Fruit fly (Drosophila melanogaster): Measurements from ENCODE around the gene CG3164.

Gene CG3164

dm6 chr2L:128296-128715, 2.3 kb downstream of the CG3164 start (continued):
- peak; percentile 15 for TF ChIP-seq CG3281 (GFP tag; optimal IDR thresholded peaks at IDR 0.05)

- TF ChIP-seq pfk (GFP tag; optimal IDR thresholded peaks at IDR 0.05) (no peak), Abd-B (GFP tag; optimal IDR thresholded peaks at IDR 0.05) (no peak), sim (GFP tag; IDR thresholded peaks at IDR 0.05) (no peak), CG13296 (GFP tag; optimal IDR thresholded peaks at IDR 0.05) (peak; percentile 59), dysf (GFP tag; IDR thresholded peaks at IDR 0.05) (no peak), CG3281 (GFP tag; optimal IDR thresholded peaks at IDR 0.05) (no peak), NK7.1 (GFP tag; optimal IDR thresholded peaks at IDR 0.05) (no peak), mirr (GFP tag; optimal IDR thresholded peaks at IDR 0.05) (peak; percentile 90), CTCF (GFP tag; optimal IDR thresholded peaks at IDR 0.05) (peak; percentile 12), grau (tag; optimal IDR thresholded peaks at IDR 0.05) (no peak), CG7987 (GFP tag; optimal IDR thresholded peaks at IDR 0.05) (peak; percentile 10), CG18599 (GFP tag; optimal IDR thresholded peaks at IDR 0.05) (peak; percentile 17), CG12769 (tag; optimal IDR thresholded peaks at IDR 0.05) (peak; percentile 59), Hmr (GFP tag; optimal IDR thresholded peaks at IDR 0.05) (peak; percentile 11), chinmo (GFP tag; IDR thresholded peaks at IDR 0.05; ENCODE audit: partially characterized antibody) (0 out of 4 replicates have a peak, but pooled peaks have one; percentile 48), sd (tag; optimal IDR thresholded peaks at IDR 0.05) (peak; percentile 40), E2f2 (GFP tag; IDR thresholded peaks at IDR 0.05) (no peak), Med (GFP tag) (peak; percentile 71), fd64A (GFP tag; optimal IDR thresholded peaks at IDR 0.05) (no peak), CG34376 (GFP tag; optimal IDR thresholded peaks at IDR 0.05) (peak; percentile 84), B-H1 (GFP tag; IDR thresholded peaks at IDR 0.05) (no peak), Pdp1 (GFP tag; optimal IDR thresholded peaks at IDR 0.05) (peak in 1 of 2 experiments; percentile 81), cwo (GFP tag; optimal IDR thresholded peaks at IDR 0.05) (peak; percentile 35), grn (GFP tag; optimal IDR thresholded peaks at IDR 0.05) (peak; percentile 11), vvl (GFP tag; IDR thresholded peaks at IDR 0.05) (no peak), Adf1 (GFP tag; IDR thresholded peaks at IDR 0.05) (0 out of 2 replicates have a peak, but pooled peaks have one; percentile 5), esg (GFP tag; conservative IDR thresholded peaks at IDR 0.05) (no peak), inv (GFP tag; IDR thresholded peaks at IDR 0.05; ENCODE audit: partially characterized antibody) (no peak), CG7839 (tag; optimal IDR thresholded peaks at IDR 0.05) (no peak), CG10543 (GFP tag; optimal IDR thresholded peaks at IDR 0.05) (peak; percentile 25), sug (tag; optimal IDR thresholded peaks at IDR 0.05) (peak; percentile 71), hkb (optimal IDR thresholded peaks at IDR 0.05) (no peak), hkb (GFP tag; IDR thresholded peaks at IDR 0.05) (0 out of 2 replicates have a peak, but pooled peaks have one; percentile 7), en (GFP tag; optimal IDR thresholded peaks at IDR 0.05) (no peak), pum (GFP tag; optimal IDR thresholded peaks at IDR 0.05) (no peak), Lhr (GFP tag; optimal IDR thresholded peaks at IDR 0.05) (no peak), ftz-f1 (GFP tag; optimal IDR thresholded peaks at IDR 0.05) (peak; percentile 34), eve (GFP tag; optimal IDR thresholded peaks at IDR 0.05) (peak in 1 of 2 experiments; percentile 81), lab (GFP tag; optimal IDR thresholded peaks at IDR 0.05) (peak; percentile 48), exex (tag; optimal IDR thresholded peaks at IDR 0.05) (peak; percentile 90), CG5953 (GFP tag; IDR thresholded peaks at IDR 0.05) (no peak), trh (GFP tag; optimal IDR thresholded peaks at IDR 0.05) (no peak), CG8089 (GFP tag; optimal IDR thresholded peaks at IDR 0.05) (no peak), cg (GFP tag; optimal IDR thresholded peaks at IDR 0.05) (peak; percentile 24), CG15514 (GFP tag; optimal IDR thresholded peaks at IDR 0.05) (peak; percentile 21)
These were observed 5.0 kb downstream of the CG3164 start for dm6 chr2L:125364-126252.

All from whole organism, embryonic.